Fruit fly (Drosophila melanogaster) whole organism, embryonic: ENCODE results near the gene CG10208.

ENCODE experiments used
- Atf-2 ChIP-seq: fragments of 200-800 bp; sonication (Bioruptor generic); optimal IDR thresholded peaks from 2 replicates; lab custom pipeline; 2016; ENCODE audit warnings: missing biosample characterization, missing genetic modification characterization
- Awh ChIP-seq: fragments of 200-800 bp; sonication (Bioruptor generic); IDR thresholded peaks from 2 replicates; pipeline ENCODE4, ENCODE4 v1.3.6; 2022; ENCODE audit warnings: missing biosample characterization, missing genetic modification characterization
- CG10654 ChIP-seq: fragments of 200-800 bp; sonication (Bioruptor generic); optimal IDR thresholded peaks from 2 replicates; lab custom pipeline; 2016; ENCODE audit warnings: missing biosample characterization, missing genetic modification characterization
- CG11723 ChIP-seq: fragments of 200-800 bp; sonication (Bioruptor generic); optimal IDR thresholded peaks from 2 replicates; lab custom pipeline; 2017; ENCODE audit warnings: missing biosample characterization, mild to moderate bottlenecking, missing genetic modification characterization
- CG12104 ChIP-seq: fragments of 200-800 bp; sonication (Bioruptor generic); optimal IDR thresholded peaks from 3 replicates; lab custom pipeline; 2016; ENCODE audit warnings: missing biosample characterization, missing genetic modification characterization
- CG12391 ChIP-seq: fragments of 200-800 bp; sonication (Bioruptor generic); optimal IDR thresholded peaks from 3 replicates; lab custom pipeline; 2018; ENCODE audit warnings: missing biosample characterization, mild to moderate bottlenecking, missing genetic modification characterization, moderate library complexity
- CG12942 ChIP-seq: fragments of 200-800 bp; sonication (Bioruptor generic); optimal IDR thresholded peaks from 3 replicates; lab custom pipeline; 2016; ENCODE audit warnings: missing biosample characterization, missing genetic modification characterization
- CG13296 ChIP-seq: fragments of 200-800 bp; sonication (Bioruptor generic); optimal IDR thresholded peaks from 3 replicates; lab custom pipeline; 2018; ENCODE audit warnings: missing biosample characterization, mild to moderate bottlenecking, missing genetic modification characterization
- CG1602 ChIP-seq: fragments of 200-800 bp; sonication (Bioruptor generic); optimal IDR thresholded peaks from 3 replicates; lab custom pipeline; 2016; ENCODE audit warnings: missing biosample characterization, missing genetic modification characterization
- CG2199 ChIP-seq: fragments of 200-800 bp; sonication (Bioruptor generic); IDR thresholded peaks from 3 replicates; pipeline ENCODE4 v1.3.6; 2022; ENCODE audit warnings: missing biosample characterization, missing genetic modification characterization
- CG33557 ChIP-seq: fragments of 200-800 bp; sonication (Bioruptor generic); optimal IDR thresholded peaks from 2 replicates; lab custom pipeline; 2019; ENCODE audit warnings: missing biosample characterization, mild to moderate bottlenecking, missing genetic modification characterization, moderate library complexity
- CG4617 ChIP-seq: fragments of 200-800 bp; sonication (Bioruptor generic); optimal IDR thresholded peaks from 3 replicates; lab custom pipeline; 2016; ENCODE audit warnings: missing biosample characterization, missing genetic modification characterization, borderline replicate concordance
- CG5953 ChIP-seq: fragments of 200-800 bp; sonication (Bioruptor generic); IDR thresholded peaks from 2 replicates; pipeline ENCODE4 v1.3.6; 2022; ENCODE audit warnings: missing biosample characterization, missing genetic modification characterization
- CG6765 ChIP-seq: fragments of 200-800 bp; sonication (Bioruptor generic); optimal IDR thresholded peaks from 3 replicates; lab custom pipeline; 2017; ENCODE audit warnings: missing biosample characterization, mild to moderate bottlenecking, missing genetic modification characterization
- CG9609 ChIP-seq: fragments of 200-800 bp; sonication (Bioruptor generic); optimal IDR thresholded peaks from 3 replicates; lab custom pipeline; 2016; ENCODE audit warnings: missing biosample characterization, missing genetic modification characterization
- CG9797 ChIP-seq: fragments of 200-800 bp; sonication (Bioruptor generic); optimal IDR thresholded peaks from 3 replicates; lab custom pipeline; 2018; ENCODE audit warnings: missing biosample characterization, mild to moderate bottlenecking, missing genetic modification characterization
- CkIIα-i1 ChIP-seq: fragments of 200-800 bp; sonication (Bioruptor generic); IDR thresholded peaks from 2 replicates; pipeline ENCODE4 v1.3.6; 2022; ENCODE audit warnings: missing biosample characterization, missing genetic modification characterization
- Doc3 ChIP-seq: fragments of 200-800 bp; sonication (Bioruptor generic); IDR thresholded peaks from 3 replicates; pipeline ENCODE4 v1.3.6; 2022; ENCODE audit warnings: missing biosample characterization, missing genetic modification characterization; ENCODE audit not compliant: partially characterized antibody
- Hey ChIP-seq: fragments of 200-800 bp; sonication (Bioruptor generic); optimal IDR thresholded peaks from 3 replicates; lab custom pipeline; 2018; ENCODE audit warnings: missing biosample characterization, mild to moderate bottlenecking, missing genetic modification characterization
- MTF-1 ChIP-seq: fragments of 200-800 bp; sonication (Bioruptor generic); optimal IDR thresholded peaks from 2 replicates; lab custom pipeline; 2018; ENCODE audit warnings: missing biosample characterization, mild to moderate bottlenecking, missing genetic modification characterization, borderline replicate concordance
- Mad ChIP-seq: fragments of 200-800 bp; sonication (Bioruptor generic); optimal IDR thresholded peaks from 2 replicates; lab custom pipeline; 2016; ENCODE audit warnings: missing biosample characterization, missing genetic modification characterization
- NC2β ChIP-seq: fragments of 200-800 bp; sonication (Bioruptor generic); optimal IDR thresholded peaks from 2 replicates; lab custom pipeline; 2016; ENCODE audit warnings: missing biosample characterization, missing genetic modification characterization
- Nf-YC ChIP-seq: fragments of 200-800 bp; optimal IDR thresholded peaks from 3 replicates; lab custom pipeline; 2019; ENCODE audit warnings: missing biosample characterization, mild to moderate bottlenecking, missing genetic modification characterization, moderate library complexity
- Sry-δ ChIP-seq: fragments of 200-800 bp; sonication (Bioruptor generic); optimal IDR thresholded peaks from 2 replicates; lab custom pipeline; 2016; ENCODE audit warnings: missing biosample characterization, missing genetic modification characterization
- TFAM ChIP-seq: fragments of 200-800 bp; sonication (Bioruptor generic); optimal IDR thresholded peaks from 2 replicates; lab custom pipeline; 2017; ENCODE audit warnings: missing biosample characterization, missing genetic modification characterization, inconsistent platforms
- amos ChIP-seq: fragments of 200-800 bp; sonication (Bioruptor generic); IDR thresholded peaks from 2 replicates; pipeline ENCODE4 v1.3.6; 2022; ENCODE audit warnings: missing biosample characterization, missing genetic modification characterization; ENCODE audit not compliant: partially characterized antibody
- ase ChIP-seq: fragments of 200-800 bp; sonication (Bioruptor generic); IDR thresholded peaks from 3 replicates; pipeline ENCODE4 v1.3.6; 2022; ENCODE audit warnings: missing biosample characterization, missing genetic modification characterization
- bsh ChIP-seq, 2 experiments: fragments of 200-800 bp; sonication (Bioruptor generic); optimal IDR thresholded peaks; 2 replicates each; lab custom pipeline; 2017 to 2018; ENCODE audit warnings: mild to moderate bottlenecking in 2 of 2, missing biosample characterization in 2 of 2, missing genetic modification characterization in 2 of 2, moderate library complexity in 1 of 2
- cas ChIP-seq: fragments of 200-800 bp; sonication (Bioruptor generic); IDR thresholded peaks from 2 replicates; pipeline ENCODE4 v1.3.6; 2022; ENCODE audit warnings: missing biosample characterization, missing genetic modification characterization
- chinmo ChIP-seq: fragments of 200-800 bp; sonication (Bioruptor generic); IDR thresholded peaks from 4 replicates; pipeline ENCODE4 v1.3.6; 2022; ENCODE audit warnings: missing biosample characterization, missing genetic modification characterization; ENCODE audit not compliant: partially characterized antibody
- chm ChIP-seq: fragments of 200-800 bp; sonication (Bioruptor generic); IDR thresholded peaks from 2 replicates; pipeline ENCODE4 v1.3.6; 2022; ENCODE audit warnings: missing biosample characterization, missing genetic modification characterization
- ci ChIP-seq: fragments of 200-800 bp; sonication (Bioruptor generic); IDR thresholded peaks from 3 replicates; pipeline ENCODE4 v1.3.6; 2022; ENCODE audit warnings: missing biosample characterization, missing genetic modification characterization
- dan ChIP-seq: fragments of 200-800 bp; sonication (Bioruptor generic); IDR thresholded peaks from 2 replicates; pipeline ENCODE4 v1.3.6; 2022; ENCODE audit warnings: missing biosample characterization, missing genetic modification characterization
- en ChIP-seq: fragments of 200-800 bp; sonication (Bioruptor generic); optimal IDR thresholded peaks from 2 replicates; lab custom pipeline; 2016; ENCODE audit warnings: missing biosample characterization, missing genetic modification characterization
- eve ChIP-seq, 2 experiments: fragments of >200 bp; optimal IDR thresholded peaks; 2 replicates each; lab custom pipeline; 2017; ENCODE audit warnings: missing biosample characterization in 2 of 2, missing genetic modification characterization in 2 of 2
- grau ChIP-seq: fragments of 200-800 bp; optimal IDR thresholded peaks from 3 replicates; lab custom pipeline; 2019; ENCODE audit warnings: missing biosample characterization, mild to moderate bottlenecking, missing genetic modification characterization, moderate library complexity
- insv ChIP-seq, 2 experiments: fragments of 200-800 bp; sonication (Bioruptor generic); optimal IDR thresholded peaks; 3 replicates each; lab custom pipeline; 2016 to 2018; ENCODE audit warnings: missing biosample characterization in 2 of 2, missing genetic modification characterization in 2 of 2
- kay ChIP-seq: fragments of 200-800 bp; sonication (Bioruptor generic); optimal IDR thresholded peaks from 2 replicates; lab custom pipeline; 2016; ENCODE audit warnings: missing biosample characterization, missing genetic modification characterization
- lola ChIP-seq, 3 experiments: fragments of >200 bp in 2 of 3; fragments of 200-800 bp in 1 of 3; sonication (Bioruptor generic) in 1 of 3; optimal IDR thresholded peaks; 2 replicates each; lab custom pipeline; 2017 to 2019; ENCODE audit warnings: missing biosample characterization in 3 of 3, missing genetic modification characterization in 3 of 3, mild to moderate bottlenecking in 1 of 3, moderate library complexity in 1 of 3
- mld ChIP-seq: fragments of 200-800 bp; sonication (Bioruptor generic); IDR thresholded peaks from 3 replicates; pipeline ENCODE4 v1.3.6; 2022; ENCODE audit warnings: missing biosample characterization, missing genetic modification characterization; ENCODE audit not compliant: partially characterized antibody
- nmo ChIP-seq: fragments of 200-800 bp; sonication (Bioruptor generic); optimal IDR thresholded peaks from 2 replicates; lab custom pipeline; 2018; ENCODE audit warnings: missing biosample characterization, mild to moderate bottlenecking, missing genetic modification characterization, moderate library complexity
- org-1 ChIP-seq: fragments of 200-800 bp; sonication (Bioruptor generic); optimal IDR thresholded peaks from 2 replicates; lab custom pipeline; 2017; ENCODE audit warnings: missing biosample characterization, missing genetic modification characterization
- otp ChIP-seq: fragments of 200-800 bp; sonication (Bioruptor generic); IDR thresholded peaks from 3 replicates; pipeline ENCODE4, ENCODE4 v1.3.6; 2022; ENCODE audit warnings: missing biosample characterization, missing genetic modification characterization
- pnt ChIP-seq: fragments of 200-800 bp; sonication (Bioruptor generic); optimal IDR thresholded peaks from 3 replicates; lab custom pipeline; 2016; ENCODE audit warnings: missing biosample characterization, missing genetic modification characterization
- slou ChIP-seq: fragments of 200-800 bp; sonication (Bioruptor generic); optimal IDR thresholded peaks from 3 replicates; lab custom pipeline; 2016; ENCODE audit warnings: missing biosample characterization, missing genetic modification characterization
- stc ChIP-seq: fragments of 200-800 bp; sonication (Bioruptor generic); IDR thresholded peaks from 2 replicates; pipeline ENCODE4 v1.3.6; 2022; ENCODE audit warnings: missing biosample characterization, missing genetic modification characterization
- tgo ChIP-seq: fragments of 200-800 bp; sonication (Bioruptor generic); IDR thresholded peaks from 3 replicates; pipeline ENCODE4 v1.3.6; 2022; ENCODE audit warnings: missing biosample characterization, missing genetic modification characterization
- trh ChIP-seq: fragments of 200-800 bp; sonication (Bioruptor generic); optimal IDR thresholded peaks from 2 replicates; lab custom pipeline; 2016; ENCODE audit warnings: missing biosample characterization, missing genetic modification characterization

The CG10208 gene

DNA sequence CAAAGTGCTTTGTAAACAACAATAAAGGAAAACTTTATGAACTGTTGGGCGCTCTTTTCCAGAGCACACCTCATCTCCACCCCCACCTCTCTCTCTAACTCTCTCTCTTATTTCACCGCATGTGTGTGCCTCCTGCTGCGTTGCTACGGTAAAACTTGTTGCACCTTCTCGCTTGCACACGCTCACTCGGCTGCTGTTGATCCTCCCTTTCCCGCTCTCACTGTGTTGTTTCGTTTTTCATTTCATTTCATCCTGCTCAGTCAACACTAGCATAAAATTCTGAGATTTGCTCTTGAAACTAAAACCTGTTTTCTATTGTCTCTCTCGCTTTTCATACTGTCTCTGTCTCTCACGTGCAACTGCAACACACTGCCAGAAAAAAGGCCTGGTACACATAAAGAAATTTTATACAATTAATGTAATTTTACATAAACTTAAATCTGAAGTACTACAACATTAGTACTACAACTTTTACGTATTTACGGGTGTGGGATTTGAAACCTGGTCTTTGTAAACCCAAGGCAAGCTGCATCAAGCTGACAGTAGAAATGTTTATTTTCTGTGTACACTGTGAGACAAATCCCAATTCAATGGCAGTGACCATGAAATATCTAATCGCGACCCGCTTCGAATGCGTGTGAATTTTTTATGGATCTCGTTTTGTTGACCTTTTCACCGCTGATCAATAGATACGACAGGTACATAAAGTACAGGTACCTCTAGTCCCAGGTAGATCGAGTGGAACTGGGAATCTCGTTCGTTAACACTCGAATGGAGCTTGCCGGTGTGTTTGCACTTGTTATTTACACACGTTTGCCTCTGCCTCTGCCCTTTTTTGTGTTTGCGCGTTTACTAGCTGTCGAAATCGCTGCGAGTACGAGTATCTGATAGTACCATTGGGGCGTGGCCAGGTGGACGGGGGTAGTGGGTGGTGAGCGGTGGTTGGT is 8.8 kb upstream of the CG10208 start (continued):
- TF ChIP-seq CG33557 (GFP tag; lab: Kevin White, UChicago) = peak; percentile 92
- TF ChIP-seq Nf-YC (tag; lab: Kevin White, UChicago) = peak; percentile 85
- TF ChIP-seq trh (GFP tag; lab: Kevin White, UChicago) = peak; percentile 75
- peak; percentile 70 for TF ChIP-seq CG12104 (GFP tag; lab: Kevin White, UChicago)
- peak; percentile 69; the same call in 2 of the 3 replicates for TF ChIP-seq CG2199 (GFP tag; lab: Robert Waterston, UW)
- TF ChIP-seq Mad = peak; percentile 73
- peak; percentile 18 for TF ChIP-seq slou (GFP tag; lab: Kevin White, UChicago)
- peak; percentile 71 for TF ChIP-seq CG5953
- peak; percentile 94 for TF ChIP-seq CG12391 (tag; lab: Kevin White, UChicago)
- TF ChIP-seq CG10654 (GFP tag; lab: Kevin White, UChicago) = peak; percentile 76
- peak; percentile 88 to 97 for TF ChIP-seq bsh (GFP tag; optimal IDR thresholded peaks at IDR 0.05; lab: Kevin White, UChicago)
- TF ChIP-seq mld (GFP tag; lab: Robert Waterston, UW) = no peak
- peak; percentile 76 for TF ChIP-seq CG13296 (GFP tag; lab: Kevin White, UChicago)
- peak; percentile 86 for TF ChIP-seq NC2β
- TF ChIP-seq CG9797 = peak; percentile 32
- TF ChIP-seq tgo (GFP tag; lab: Robert Waterston, UW) = peak; percentile 81
- TF ChIP-seq dan (GFP tag; lab: Robert Waterston, UW) = peak; percentile 77; the same call in 1 of the 2 replicates
- peak; percentile 95 for TF ChIP-seq nmo (GFP tag; lab: Kevin White, UChicago)
- peak; percentile 81 for TF ChIP-seq pnt
- peak; percentile 90 for TF ChIP-seq CG1602 (GFP tag; lab: Kevin White, UChicago)
- peak in 1 of 3 experiments; percentile 97 for TF ChIP-seq lola (GFP tag; optimal IDR thresholded peaks at IDR 0.05; lab: Kevin White, UChicago)
- TF ChIP-seq insv (GFP tag; optimal IDR thresholded peaks at IDR 0.05; lab: Kevin White, UChicago) = peak; percentile 1 to 42
- TF ChIP-seq ci (GFP tag; lab: Robert Waterston, UW) = peak; percentile 90
- TF ChIP-seq MTF-1 = peak; percentile 77
- TF ChIP-seq CG9609 (GFP tag; lab: Kevin White, UChicago) = peak; percentile 62
- peak; percentile 81 for TF ChIP-seq CG12942
- TF ChIP-seq CkIIα-i1 (GFP tag; lab: Robert Waterston, UW) = peak; percentile 5; the same call in 1 of the 2 replicates
- TF ChIP-seq stc = peak; percentile 77
- TF ChIP-seq ase (GFP tag; lab: Robert Waterston, UW) = peak; percentile 61; the same call in 2 of the 3 replicates
- peak; percentile 70 for TF ChIP-seq en (GFP tag; lab: Kevin White, UChicago)
- peak; percentile 69 for TF ChIP-seq Awh
- no peak for TF ChIP-seq cas (GFP tag; lab: Robert Waterston, UW)
- no peak for TF ChIP-seq chinmo (GFP tag; lab: Robert Waterston, UW)
- TF ChIP-seq eve (GFP tag; optimal IDR thresholded peaks at IDR 0.05; lab: Kevin White, UChicago) = peak in 1 of 2 experiments; percentile 77
- TF ChIP-seq otp (GFP tag; lab: Robert Waterston, UW) = peak; percentile 77
- TF ChIP-seq TFAM (GFP tag; lab: Kevin White, UChicago) = peak; percentile 61
- peak; percentile 85 for TF ChIP-seq Hey (tag; lab: Kevin White, UChicago)
- peak; percentile 82 for TF ChIP-seq Atf-2 (GFP tag; lab: Kevin White, UChicago)
- TF ChIP-seq org-1 (GFP tag; lab: Kevin White, UChicago) = peak; percentile 78
- peak; percentile 27 for TF ChIP-seq Sry-δ (GFP tag; lab: Kevin White, UChicago)
- peak; percentile 64 for TF ChIP-seq CG4617 (GFP tag; lab: Kevin White, UChicago)
- TF ChIP-seq chm (GFP tag; lab: Robert Waterston, UW) = peak; percentile 71
- peak; percentile 72 for TF ChIP-seq kay (GFP tag; lab: Kevin White, UChicago)
- TF ChIP-seq Doc3 (GFP tag; lab: Robert Waterston, UW) = no peak
- TF ChIP-seq grau (tag; lab: Kevin White, UChicago) = peak; percentile 86
- TF ChIP-seq CG11723 (GFP tag; lab: Kevin White, UChicago) = peak; percentile 79
- no peak for TF ChIP-seq amos (GFP tag; lab: Robert Waterston, UW)
- TF ChIP-seq CG6765 (GFP tag; lab: Kevin White, UChicago) = peak; percentile 78
